Worm (Caenorhabditis elegans) whole organism, early embryonic: ENCODE measurements around the gene R08E3.1.

Experiments
- B0310.2 ChIP-seq: sonication (generic microtip); optimal IDR thresholded peaks from 2 replicates; lab custom pipeline; 2016; ENCODE audit warnings: mild to moderate bottlenecking, missing genetic modification characterization, missing compliant biosample characterization
- F13C5.2 ChIP-seq: sonication (generic microtip); optimal IDR thresholded peaks from 2 replicates; lab custom pipeline; 2017; ENCODE audit warnings: mild to moderate bottlenecking, missing genetic modification characterization, inconsistent platforms, missing compliant biosample characterization
- ama-1 ChIP-seq: fragments of 150-350 bp; optimal IDR thresholded peaks from 2 replicates; lab custom pipeline; 2014
- ceh-13 ChIP-seq: fragments of 200-800 bp; sonication (Bioruptor generic); optimal IDR thresholded peaks from 2 replicates; lab custom pipeline; 2018; ENCODE audit warnings: mild to moderate bottlenecking, missing genetic modification characterization, missing compliant biosample characterization
- ets-7 ChIP-seq: sonication (generic microtip); optimal IDR thresholded peaks from 2 replicates; lab custom pipeline; 2016; ENCODE audit warnings: missing genotype, missing genetic modification characterization, missing compliant biosample characterization
- flt-1 ChIP-seq: fragments of 200-800 bp; sonication (Bioruptor generic); IDR thresholded peaks from 2 replicates; pipeline ENCODE4 v1.3.6; 2022; ENCODE audit warnings: missing genetic modification characterization, missing compliant biosample characterization
- pes-1 ChIP-seq: fragments of 200-800 bp; sonication (Bioruptor generic); IDR thresholded peaks from 2 replicates; pipeline ENCODE4 v1.3.6; 2022; ENCODE audit warnings: missing genetic modification reagents, missing genetic modification characterization, missing compliant biosample characterization
- scrt-1 ChIP-seq: fragments of 200-800 bp; sonication (Bioruptor generic); IDR thresholded peaks from 2 replicates; pipeline ENCODE4 v1.3.6; 2022; ENCODE audit warnings: missing genetic modification characterization, missing compliant biosample characterization
- sea-1 ChIP-seq: fragments of 200-800 bp; sonication (Bioruptor generic); conservative IDR thresholded peaks from 2 replicates; pipeline ENCODE4 v1.3.6; 2022; ENCODE audit warnings: missing genetic modification characterization, missing compliant biosample characterization
- tbx-11 ChIP-seq: fragments of 200-800 bp; sonication (Bioruptor generic); IDR thresholded peaks from 2 replicates; pipeline ENCODE4 v1.3.6; 2022; ENCODE audit warnings: missing genetic modification characterization, missing compliant biosample characterization
- tbx-37 ChIP-seq: fragments of 200-800 bp; sonication (Bioruptor generic); conservative IDR thresholded peaks from 2 replicates; pipeline ENCODE4 v1.3.6; 2022; ENCODE audit warnings: missing genetic modification reagents, missing genetic modification characterization, missing compliant biosample characterization
- tra-4 ChIP-seq: sonication (generic microtip); optimal IDR thresholded peaks from 2 replicates; lab custom pipeline; 2017; ENCODE audit warnings: missing genetic modification characterization, missing compliant biosample characterization

DNA sequence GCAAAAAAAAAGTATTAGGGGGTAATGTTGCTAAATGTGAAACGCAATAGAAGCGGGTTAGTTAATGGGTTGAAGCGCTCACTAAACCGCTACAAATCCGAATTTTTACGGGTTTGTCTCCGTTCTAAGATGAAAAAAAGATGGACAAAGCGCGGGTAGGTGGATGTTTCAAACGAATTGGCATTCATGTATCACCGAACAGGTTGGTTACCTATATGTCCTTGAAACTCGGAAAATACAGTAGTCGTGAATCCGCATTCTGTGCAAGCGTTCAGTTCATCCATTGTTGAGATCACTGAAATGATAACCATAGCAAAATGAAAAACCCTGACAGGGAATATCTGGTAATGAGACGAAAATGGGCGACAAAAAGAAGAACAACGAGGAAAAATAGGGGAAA lies 11.2 kb upstream of the R08E3.1 start, which contains the start of gene ztf-16:
- no peak for TF ChIP-seq pes-1 (GFP tag; lab: Robert Waterston, UW)
- no peak for TF ChIP-seq flt-1 (GFP tag; lab: Robert Waterston, UW)
- TF ChIP-seq scrt-1 (GFP tag; lab: Robert Waterston, UW), result no peak
- TF ChIP-seq ama-1 (lab: Kevin White, UChicago), result no peak
- TF ChIP-seq tra-4 (tag; lab: Kevin White, UChicago), result no peak
- no peak for TF ChIP-seq F13C5.2 (tag; lab: Kevin White, UChicago)
- no peak for TF ChIP-seq tbx-37 (GFP tag; lab: Robert Waterston, UW)
- TF ChIP-seq tbx-11 (GFP tag; lab: Robert Waterston, UW), result no peak
- no peak for TF ChIP-seq B0310.2
- no peak for TF ChIP-seq ceh-13 (GFP tag; lab: Kevin White, UChicago)
- TF ChIP-seq sea-1 (GFP tag; lab: Robert Waterston, UW), result no peak
- TF ChIP-seq ets-7 (tag; lab: Kevin White, UChicago), result no peak
